Worm (Caenorhabditis elegans) whole organism, L4 larva: ENCODE results near the gene ZK180.5.

Source experiments
- F10B5.3 ChIP-seq: sonication (generic microtip); optimal IDR thresholded peaks from 2 replicates; lab custom pipeline; 2016; ENCODE audit warnings: mild to moderate bottlenecking, missing genetic modification characterization, missing compliant biosample characterization
- F26F4.8 ChIP-seq: fragments of 200-800 bp; sonication (Bioruptor generic); conservative IDR thresholded peaks from 2 replicates; pipeline ENCODE4 v1.3.6; 2022; ENCODE audit warnings: missing genetic modification characterization, missing compliant biosample characterization
- F44E2.7 ChIP-seq: fragments of 200-800 bp; sonication (Bioruptor generic); IDR thresholded peaks from 2 replicates; pipeline ENCODE4 v2.1.2; 2022; ENCODE audit warnings: missing genetic modification characterization, missing compliant biosample characterization
- T20F7.1 ChIP-seq: fragments of 200-800 bp; sonication (Bioruptor generic); optimal IDR thresholded peaks from 2 replicates; lab custom pipeline; 2018; ENCODE audit warnings: mild to moderate bottlenecking, missing genetic modification characterization, missing compliant biosample characterization
- T26A8.4 ChIP-seq: fragments of 200-800 bp; sonication (Bioruptor generic); IDR thresholded peaks from 2 replicates; pipeline ENCODE4 v1.3.6; 2022; ENCODE audit warnings: missing genetic modification characterization, missing compliant biosample characterization
- Y5F2A.4 ChIP-seq: fragments of 200-800 bp; sonication (Bioruptor generic); optimal IDR thresholded peaks from 2 replicates; lab custom pipeline; 2018; ENCODE audit warnings: mild to moderate bottlenecking, missing genetic modification characterization, missing compliant biosample characterization
- Y75B8A.6 ChIP-seq: fragments of 200-800 bp; sonication (Bioruptor generic); IDR thresholded peaks from 2 replicates; pipeline ENCODE4 v1.3.6; 2022; ENCODE audit warnings: missing genetic modification reagents, missing genetic modification characterization, missing compliant biosample characterization
- ZK337.2 ChIP-seq: fragments of 200-800 bp; sonication (Bioruptor generic); IDR thresholded peaks from 2 replicates; pipeline ENCODE4 v1.3.6; 2022; ENCODE audit warnings: missing genetic modification reagents, missing genetic modification characterization, missing compliant biosample characterization
- ZK546.5 ChIP-seq, 2 experiments: sonication (generic microtip); optimal IDR thresholded peaks; 2 replicates each; lab custom pipeline; 2017; ENCODE audit warnings: missing biosample characterization in 2 of 2, missing genetic modification characterization in 2 of 2
- aha-1 ChIP-seq: fragments of 150-350 bp; peaks from one replicate; lab custom pipeline; 2014; ENCODE audit warnings: missing biosample characterization, missing genetic modification characterization
- arid-1 ChIP-seq: fragments of 200-800 bp; sonication (Bioruptor generic); conservative IDR thresholded peaks from 2 replicates; pipeline ENCODE4 v1.3.6; 2022; ENCODE audit warnings: missing genetic modification reagents, missing genetic modification characterization, missing compliant biosample characterization
- ceh-28 ChIP-seq: fragments of 150-350 bp; optimal IDR thresholded peaks from 2 replicates; lab custom pipeline; 2014; ENCODE audit warnings: missing biosample characterization, missing genetic modification reagents, missing genetic modification characterization
- ceh-44 ChIP-seq: fragments of 200-800 bp; sonication (Bioruptor generic); IDR thresholded peaks from 2 replicates; pipeline ENCODE4 v1.3.6; 2022; ENCODE audit warnings: missing genetic modification reagents, missing genetic modification characterization, missing compliant biosample characterization
- ceh-82 ChIP-seq: sonication (generic microtip); optimal IDR thresholded peaks from 2 replicates; lab custom pipeline; 2017; ENCODE audit warnings: missing biosample characterization, missing genetic modification characterization
- ces-1 ChIP-seq: fragments of 150-350 bp; sonication (generic microtip); optimal IDR thresholded peaks from 4 replicates; lab custom pipeline; 2014; ENCODE audit warnings: missing biosample characterization, missing genetic modification reagents, missing genetic modification characterization
- daf-8 ChIP-seq: fragments of 200-800 bp; sonication (Bioruptor generic); IDR thresholded peaks from 2 replicates; pipeline ENCODE4 v1.3.6; 2022; ENCODE audit warnings: missing genetic modification characterization, missing compliant biosample characterization
- dmd-6 ChIP-seq: fragments of 200-800 bp; sonication (Bioruptor generic); IDR thresholded peaks from 2 replicates; pipeline ENCODE4 v1.3.6; 2022; ENCODE audit warnings: missing genetic modification reagents, missing genetic modification characterization, missing compliant biosample characterization
- dmd-9 ChIP-seq: fragments of 200-800 bp; sonication (Bioruptor generic); IDR thresholded peaks from 2 replicates; pipeline ENCODE4 v1.3.6; 2022; ENCODE audit warnings: missing genetic modification reagents, missing genetic modification characterization, missing compliant biosample characterization
- dpl-1 ChIP-seq: fragments of 150-350 bp; optimal IDR thresholded peaks from 2 replicates; lab custom pipeline; 2014; ENCODE audit warnings: missing biosample characterization, missing genetic modification reagents, missing genetic modification characterization
- egl-43 ChIP-seq: fragments of 200-800 bp; sonication (Bioruptor generic); IDR thresholded peaks from 2 replicates; pipeline ENCODE4 v1.3.6; 2022; ENCODE audit warnings: missing genetic modification reagents, missing genetic modification characterization, missing compliant biosample characterization
- fos-1 ChIP-seq: fragments of 150-350 bp; optimal IDR thresholded peaks from 2 replicates; lab custom pipeline; 2014; ENCODE audit warnings: missing biosample characterization, missing genetic modification characterization
- hlh-11 ChIP-seq: fragments of 200-800 bp; sonication (Bioruptor generic); optimal IDR thresholded peaks from 2 replicates; lab custom pipeline; 2018; ENCODE audit warnings: mild to moderate bottlenecking, missing genetic modification characterization, missing compliant biosample characterization
- hlh-30 ChIP-seq: sonication (generic microtip); optimal IDR thresholded peaks from 2 replicates; lab custom pipeline; 2017; ENCODE audit warnings: antibody characterized with exemption, mild to moderate bottlenecking, missing genetic modification characterization, missing compliant biosample characterization; ENCODE audit not compliant: insufficient read depth
- hmg-1.1 ChIP-seq: fragments of 200-800 bp; sonication (Bioruptor generic); IDR thresholded peaks from 2 replicates; pipeline ENCODE4 v1.3.6; 2022; ENCODE audit warnings: missing genetic modification reagents, missing genetic modification characterization, missing compliant biosample characterization
- lim-7 ChIP-seq: fragments of 200-800 bp; sonication (Bioruptor generic); IDR thresholded peaks from 2 replicates; pipeline ENCODE4 v1.3.6; 2022; ENCODE audit warnings: missing genetic modification characterization, missing compliant biosample characterization
- lin-1 ChIP-seq: fragments of 200-800 bp; sonication (Bioruptor generic); IDR thresholded peaks from 2 replicates; pipeline ENCODE4 v1.3.6; 2022; ENCODE audit warnings: missing genetic modification reagents, missing genetic modification characterization, missing compliant biosample characterization
- lsy-2 ChIP-seq, 2 experiments: fragments of 150-350 bp in 1 of 2; sonication (generic microtip) in 1 of 2; optimal IDR thresholded peaks; 2 replicates each; lab custom pipeline; 2014 to 2017; ENCODE audit warnings: missing biosample characterization in 2 of 2, missing genetic modification characterization in 2 of 2
- madf-5 ChIP-seq, 2 experiments: fragments of 200-800 bp; sonication (Bioruptor generic); IDR thresholded peaks; 2 replicates each; pipeline ENCODE4 v1.3.6; 2022; ENCODE audit warnings: missing compliant biosample characterization in 2 of 2, missing genetic modification characterization in 2 of 2
- mep-1 ChIP-seq: fragments of 150-350 bp; sonication (generic microtip); optimal IDR thresholded peaks from 3 replicates; lab custom pipeline; 2014; ENCODE audit warnings: missing biosample characterization, missing genetic modification characterization
- mes-2 ChIP-seq: sonication (generic microtip); optimal IDR thresholded peaks from 2 replicates; lab custom pipeline; 2016; ENCODE audit warnings: missing genotype, mild to moderate bottlenecking, missing genetic modification characterization, missing compliant biosample characterization; ENCODE audit not compliant: poor library complexity, severe bottlenecking
- nhr-10 ChIP-seq: fragments of 150-350 bp; optimal IDR thresholded peaks from 2 replicates; lab custom pipeline; 2014; ENCODE audit warnings: missing biosample characterization, missing genetic modification characterization
- nhr-111 ChIP-seq: fragments of 200-800 bp; sonication (Bioruptor generic); optimal IDR thresholded peaks from 2 replicates; lab custom pipeline; 2018; ENCODE audit warnings: mild to moderate bottlenecking, missing genetic modification characterization, missing compliant biosample characterization
- nhr-237 ChIP-seq: sonication (generic microtip); optimal IDR thresholded peaks from 2 replicates; lab custom pipeline; 2017; ENCODE audit warnings: missing biosample characterization, missing genetic modification characterization
- nhr-25 ChIP-seq: sonication (generic microtip); optimal IDR thresholded peaks from 2 replicates; lab custom pipeline; 2017; ENCODE audit warnings: missing genetic modification characterization, mild to moderate bottlenecking, missing compliant biosample characterization, antibody characterized with exemption, moderate library complexity, borderline replicate concordance; ENCODE audit not compliant: insufficient read depth
- nhr-41 ChIP-seq: fragments of 200-800 bp; sonication (Bioruptor generic); IDR thresholded peaks from 2 replicates; pipeline ENCODE4 v1.3.6; 2022; ENCODE audit warnings: missing genetic modification reagents, missing genetic modification characterization, missing compliant biosample characterization
- nhr-6 ChIP-seq: fragments of 150-350 bp; optimal IDR thresholded peaks from 2 replicates; lab custom pipeline; 2014; ENCODE audit warnings: missing biosample characterization, missing genetic modification characterization
- nhr-76 ChIP-seq: fragments of 150-350 bp; optimal IDR thresholded peaks from 2 replicates; lab custom pipeline; 2014; ENCODE audit warnings: missing biosample characterization, missing genetic modification characterization
- saeg-2 ChIP-seq: fragments of 200-800 bp; sonication (Bioruptor generic); IDR thresholded peaks from 2 replicates; pipeline ENCODE4 v1.3.6; 2022; ENCODE audit warnings: missing genetic modification reagents, missing genetic modification characterization, missing compliant biosample characterization
- snpc-1.2 ChIP-seq: fragments of 200-800 bp; sonication (Bioruptor generic); IDR thresholded peaks from 2 replicates; pipeline ENCODE4 v1.3.6; 2022; ENCODE audit warnings: missing genetic modification reagents, missing genetic modification characterization, missing compliant biosample characterization
- snpc-4 ChIP-seq: fragments of 150-350 bp; optimal IDR thresholded peaks from 2 replicates; lab custom pipeline; 2014; ENCODE audit warnings: missing biosample characterization, missing genetic modification characterization
- unc-62 ChIP-seq, 3 experiments: fragments of 150-350 bp in 1 of 3; sonication (generic microtip); optimal IDR thresholded peaks in 2 of 3; peaks in 1 of 3; 1 replicate in 1 of 3; 2 replicates in 2 of 3; lab custom pipeline; 2014 to 2017; ENCODE audit warnings: missing biosample characterization in 3 of 3, missing genetic modification characterization in 3 of 3, missing genetic modification reagents in 3 of 3, missing genotype in 1 of 3
- zfp-3 ChIP-seq: fragments of 200-800 bp; sonication (Bioruptor generic); conservative IDR thresholded peaks from 2 replicates; pipeline ENCODE4 v1.3.6; 2022; ENCODE audit warnings: missing genetic modification reagents, missing genetic modification characterization, missing compliant biosample characterization
- ztf-11 ChIP-seq: fragments of 150-350 bp; optimal IDR thresholded peaks from 2 replicates; lab custom pipeline; 2014; ENCODE audit warnings: missing biosample characterization, missing genetic modification characterization
- ztf-7 ChIP-seq: fragments of 150-350 bp; optimal IDR thresholded peaks from 2 replicates; lab custom pipeline; 2014; ENCODE audit warnings: missing biosample characterization, missing genetic modification characterization

The ZK180.5 gene

DNA sequence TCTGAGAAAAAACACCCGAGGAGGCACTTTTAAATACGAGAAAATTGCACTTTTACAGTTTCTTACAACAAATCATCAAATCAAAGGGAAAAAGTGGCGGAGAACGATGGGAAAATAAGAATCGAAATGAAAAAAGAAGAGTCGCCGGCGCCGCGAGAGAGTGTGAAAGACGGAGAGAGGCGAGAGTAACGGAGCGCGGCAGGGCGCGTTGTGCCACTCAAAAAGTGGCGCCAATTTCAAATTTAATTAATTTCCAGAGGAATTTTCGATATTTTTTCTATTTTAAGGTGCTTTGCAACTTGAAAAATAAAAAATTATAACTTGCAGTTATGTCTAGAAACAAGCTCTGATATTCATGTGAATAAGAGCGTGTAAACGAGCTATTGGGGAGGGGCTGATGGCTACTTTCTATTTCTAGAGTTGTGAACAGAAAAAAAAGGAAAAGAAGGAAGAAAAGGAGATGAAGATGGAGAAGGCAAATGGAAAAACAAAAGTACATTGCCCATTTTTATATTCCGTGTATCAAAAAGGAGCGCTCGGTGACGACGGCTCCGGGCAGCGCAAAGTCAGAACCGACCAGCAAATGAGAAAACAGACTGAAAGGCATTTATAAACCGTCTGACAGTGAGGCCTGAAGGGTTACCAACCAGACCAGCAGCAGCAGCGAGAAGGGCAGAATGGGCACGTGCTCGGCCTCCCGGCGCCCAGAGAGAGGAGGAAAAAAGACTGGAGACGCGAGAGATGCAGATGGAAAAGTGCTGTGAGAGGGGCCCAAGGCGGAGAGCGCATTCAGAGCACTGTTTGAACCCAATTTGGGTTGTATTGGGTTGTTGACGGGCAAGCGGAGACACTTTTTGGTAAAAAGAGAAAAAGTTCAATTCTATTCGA lies 45.8 kb downstream of the ZK180.5 start (continued):
- TF ChIP-seq ceh-44 (GFP tag; lab: Robert Waterston, UW) (no peak), hlh-30 (tag; lab: Kevin White, UChicago) (peak; percentile 89), nhr-76 (tag; lab: Kevin White, UChicago) (no peak), arid-1 (peak; percentile 74), nhr-111 (no peak), aha-1 (tag; lab: Kevin White, UChicago) (peak; percentile 99), nhr-25 (tag; lab: Kevin White, UChicago) (no peak), dmd-9 (no peak), zfp-3 (no peak), saeg-2 (GFP tag; lab: Robert Waterston, UW) (0 out of 2 replicates have a peak, but pooled peaks have one; percentile 11), T26A8.4 (0 out of 2 replicates have a peak, but pooled peaks have one; percentile 27), ZK546.5 (tag; optimal IDR thresholded peaks at IDR 0.05; lab: Kevin White, UChicago) (no peak), dmd-6 (GFP tag; lab: Robert Waterston, UW) (peak; percentile 45), lsy-2 (tag; optimal IDR thresholded peaks at IDR 0.05; lab: Kevin White, UChicago) (peak in 1 of 2 experiments; percentile 40), ZK337.2 (GFP tag; lab: Robert Waterston, UW) (peak; percentile 47; the same call in 1 of the 2 replicates), mes-2 (tag; lab: Kevin White, UChicago) (peak; percentile 48), ztf-7 (no peak), T20F7.1 (GFP tag; lab: Kevin White, UChicago) (peak; percentile 7), egl-43 (GFP tag; lab: Robert Waterston, UW) (peak; percentile 59; the same call in 1 of the 2 replicates), ceh-82 (tag; lab: Kevin White, UChicago) (no peak), ztf-11 (no peak)

DNA sequence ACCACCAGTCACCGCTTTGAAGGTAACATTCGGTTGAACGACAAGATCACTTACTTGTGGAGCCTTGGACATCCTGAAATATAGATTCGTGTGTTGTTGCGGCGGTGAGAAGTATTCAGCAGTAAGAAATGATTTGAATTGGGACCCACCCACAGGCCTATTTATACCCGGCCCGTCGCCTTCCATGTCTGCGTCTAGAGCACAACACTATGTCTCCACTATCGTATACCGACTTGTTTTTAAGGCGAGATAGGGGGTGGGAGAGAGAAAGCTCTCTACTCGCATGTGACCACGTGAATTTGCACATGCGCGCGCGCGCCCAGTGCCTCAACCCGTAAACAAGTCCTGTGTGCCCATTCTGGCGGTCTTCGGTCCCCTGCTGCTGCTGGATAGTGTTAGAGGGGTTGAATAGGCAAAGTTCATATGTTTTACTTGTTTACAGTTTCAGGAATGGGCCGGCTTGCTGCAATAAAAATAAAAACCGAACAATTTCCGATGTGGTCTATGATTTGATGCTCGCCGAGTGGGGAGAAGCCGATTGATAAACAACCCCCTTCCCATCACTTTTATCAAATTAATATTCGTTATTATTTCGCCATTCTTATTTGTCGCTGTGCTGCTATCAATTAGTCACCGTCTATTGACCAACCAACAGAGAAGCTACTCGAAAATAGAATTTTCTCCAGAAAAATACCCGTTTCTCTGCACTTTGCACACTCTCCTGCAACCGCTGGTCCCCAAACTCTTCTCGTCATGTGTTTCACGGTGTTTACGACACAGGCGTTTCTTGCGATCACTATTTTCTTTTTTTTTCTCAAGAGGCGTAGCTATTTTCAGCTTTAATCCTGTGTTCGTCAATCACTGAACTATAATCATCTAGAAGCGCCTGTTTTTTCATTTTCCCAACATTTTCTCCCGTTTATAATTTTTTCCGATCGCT lies 46.9 kb downstream of the ZK180.5 start:
- TF ChIP-seq madf-5 (GFP tag; IDR thresholded peaks at IDR 0.05; lab: Robert Waterston, UW) (0 out of 4 replicates have a peak, but pooled peaks of 1 of the 2 experiments have one; percentile 35), fos-1 (no peak), Y75B8A.6 (no peak), nhr-237 (no peak), nhr-6 (tag; lab: Kevin White, UChicago) (peak; percentile 40), F10B5.3 (tag; lab: Kevin White, UChicago) (no peak), lin-1 (peak; percentile 25; the same call in 1 of the 2 replicates), ceh-28 (tag; lab: Kevin White, UChicago) (no peak), ztf-7 (no peak), dpl-1 (peak; percentile 25), snpc-1.2 (GFP tag; lab: Robert Waterston, UW) (no peak), daf-8 (GFP tag; lab: Robert Waterston, UW) (no peak), nhr-41 (GFP tag; lab: Robert Waterston, UW) (no peak), F44E2.7 (no peak), ces-1 (GFP tag; lab: Kevin White, UChicago) (no peak), ceh-82 (tag; lab: Kevin White, UChicago) (no peak), snpc-4 (tag; lab: Kevin White, UChicago) (no peak), hmg-1.1 (GFP tag; lab: Robert Waterston, UW) (peak; percentile 60), lim-7 (GFP tag; lab: Robert Waterston, UW) (peak; percentile 66), nhr-10 (no peak), Y5F2A.4 (GFP tag; lab: Kevin White, UChicago) (no peak), unc-62 (GFP tag; optimal IDR thresholded peaks at IDR 0.05 in 1 of 2; lab: Kevin White, UChicago) (peak in 1 of 2 experiments; percentile 67), unc-62 (tag; optimal IDR thresholded peaks at IDR 0.05; lab: Kevin White, UChicago) (no peak), F26F4.8 (GFP tag; lab: Robert Waterston, UW) (no peak), zfp-3 (peak; percentile 65), mep-1 (tag; lab: Kevin White, UChicago) (peak; percentile 58), dmd-6 (GFP tag; lab: Robert Waterston, UW) (peak; percentile 82), hlh-11 (peak; percentile 86), saeg-2 (GFP tag; lab: Robert Waterston, UW) (no peak), ztf-11 (no peak), aha-1 (tag; lab: Kevin White, UChicago) (peak; percentile 96), T20F7.1 (GFP tag; lab: Kevin White, UChicago) (no peak)
